Fruit fly (Drosophila melanogaster): ENCODE measurements around the gene CG31952.

DNA sequence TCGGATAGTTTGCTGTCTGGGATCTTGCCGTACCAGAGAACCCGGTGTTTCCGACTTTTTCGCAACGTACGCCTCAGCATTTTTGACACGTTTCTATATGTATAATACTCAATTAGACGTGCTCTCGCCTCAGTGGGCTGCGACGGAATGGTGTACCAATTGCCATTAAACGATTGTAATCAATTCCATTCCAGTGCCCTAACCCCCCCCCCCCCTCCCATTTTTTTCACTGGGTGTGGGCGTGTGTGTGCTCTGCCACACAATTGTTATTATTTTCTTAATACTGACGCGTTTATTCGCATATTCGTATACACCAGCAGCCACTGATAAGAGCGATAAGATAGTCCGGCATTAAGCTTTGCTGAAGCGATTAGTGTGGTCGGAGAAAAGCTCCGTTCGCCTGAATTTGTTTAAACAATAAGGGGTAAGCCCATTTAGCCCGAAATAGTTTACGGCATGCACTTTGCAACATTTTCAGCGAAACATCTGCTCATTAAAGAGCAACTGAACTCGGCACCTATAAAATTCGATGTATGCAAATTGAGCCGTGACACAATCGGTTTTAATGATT, 47.3 kb upstream of the CG31952 start:
- TF ChIP-seq D1 (tag; optimal IDR thresholded peaks at IDR 0.05) (no peak), CG8301 (tag; optimal IDR thresholded peaks at IDR 0.05) (no peak), EcR (GFP tag; optimal IDR thresholded peaks at IDR 0.05) (no peak), CG14655 (GFP tag; optimal IDR thresholded peaks at IDR 0.05) (no peak), CG15710 (tag; optimal IDR thresholded peaks at IDR 0.05) (no peak), CG17806 (tag; optimal IDR thresholded peaks at IDR 0.05) (no peak)
